Fruit fly (Drosophila melanogaster) whole organism, pupa: Measurements from ENCODE around the gene TotA.

Experiments used
- CG12605 ChIP-seq: fragments of 200-800 bp; sonication (Bioruptor generic); IDR thresholded peaks from 2 replicates; pipeline ENCODE4 v1.3.6; 2022; ENCODE audit warnings: missing biosample characterization, missing genetic modification characterization
- CG14655 ChIP-seq: fragments of 200-800 bp; sonication (Bioruptor generic); optimal IDR thresholded peaks from 3 replicates; lab custom pipeline; 2017; ENCODE audit warnings: mild to moderate bottlenecking, missing biosample characterization, missing genetic modification reagents, missing genetic modification characterization
- CG17806 ChIP-seq: fragments of 200-800 bp; sonication (Bioruptor generic); optimal IDR thresholded peaks from 2 replicates; lab custom pipeline; 2018; ENCODE audit warnings: missing biosample characterization, mild to moderate bottlenecking, missing genetic modification characterization, moderate library complexity
- CG32121 ChIP-seq: fragments of 200-800 bp; sonication (Bioruptor generic); IDR thresholded peaks from 2 replicates; pipeline ENCODE4 v1.3.6; 2022; ENCODE audit warnings: missing biosample characterization, missing genetic modification characterization
- CG34367 ChIP-seq: fragments of 200-800 bp; sonication (Bioruptor generic); optimal IDR thresholded peaks from 2 replicates; lab custom pipeline; 2018; ENCODE audit warnings: missing biosample characterization, mild to moderate bottlenecking, missing genetic modification characterization
- CG4496 ChIP-seq: fragments of 200-800 bp; sonication (Bioruptor generic); IDR thresholded peaks from 3 replicates; pipeline ENCODE4 v1.3.6; 2022; ENCODE audit warnings: missing biosample characterization, missing genetic modification characterization
- CG9948 ChIP-seq: fragments of 200-800 bp; sonication (Bioruptor generic); optimal IDR thresholded peaks from 2 replicates; lab custom pipeline; 2018; ENCODE audit warnings: missing biosample characterization, mild to moderate bottlenecking, missing genetic modification characterization, moderate library complexity
- D1 ChIP-seq: fragments of 200-800 bp; sonication (Bioruptor generic); optimal IDR thresholded peaks from 2 replicates; lab custom pipeline; 2018; ENCODE audit warnings: missing biosample characterization, mild to moderate bottlenecking, missing genetic modification characterization, moderate library complexity
- EcR ChIP-seq: fragments of 200-800 bp; sonication (Bioruptor generic); optimal IDR thresholded peaks from 3 replicates; lab custom pipeline; 2019; ENCODE audit warnings: missing biosample characterization, missing genetic modification characterization, mild to moderate bottlenecking, moderate library complexity, missing genetic modification reagents
- Ets98B ChIP-seq: fragments of 200-800 bp; sonication (Bioruptor generic); IDR thresholded peaks from 2 replicates; pipeline ENCODE4 v1.3.6; 2022; ENCODE audit warnings: missing biosample characterization, missing genetic modification characterization
- Pif1A ChIP-seq: fragments of 200-800 bp; sonication (Bioruptor generic); optimal IDR thresholded peaks from 3 replicates; lab custom pipeline; 2016; ENCODE audit warnings: missing biosample characterization, missing genetic modification characterization
- Snoo ChIP-seq: fragments of 200-800 bp; sonication (Bioruptor generic); optimal IDR thresholded peaks from 3 replicates; lab custom pipeline; 2017; ENCODE audit warnings: missing biosample characterization, mild to moderate bottlenecking, missing genetic modification characterization, inconsistent platforms

dm6 chr3R:20830153-20830695, 40.6 kb upstream of the TotA start, which contains the start of gene Adss:
- no peak for TF ChIP-seq CG32121 (GFP tag; lab: Robert Waterston, UW)
- TF ChIP-seq Pif1A (GFP tag; lab: Kevin White, UChicago): no peak
- peak; percentile 30; the same call in 1 of the 2 replicates for TF ChIP-seq CG12605 (GFP tag; lab: Robert Waterston, UW)
- peak; percentile 57; the same call in 2 of the 3 replicates for TF ChIP-seq CG4496 (GFP tag; lab: Robert Waterston, UW)
- TF ChIP-seq CG14655 (GFP tag; lab: Kevin White, UChicago): no peak
- TF ChIP-seq Ets98B (GFP tag; lab: Robert Waterston, UW): no peak; the same call in 1 of the 2 replicates
- no peak for TF ChIP-seq CG9948
- no peak for TF ChIP-seq D1 (tag; lab: Kevin White, UChicago)
- no peak for TF ChIP-seq Snoo
- TF ChIP-seq EcR: no peak
- no peak for TF ChIP-seq CG17806
- no peak for TF ChIP-seq CG34367 (tag; lab: Kevin White, UChicago)
